Fruit fly (Drosophila melanogaster) whole organism, adult: ENCODE results near the gene polo.

Experiments
- CG14711 ChIP-seq: fragments of 200-800 bp; sonication (Bioruptor generic); optimal IDR thresholded peaks from 2 replicates; lab custom pipeline; 2018; ENCODE audit warnings: missing biosample characterization, mild to moderate bottlenecking, missing genetic modification characterization, moderate library complexity
- CG33017 ChIP-seq: fragments of 200-800 bp; sonication (Bioruptor generic); optimal IDR thresholded peaks from 2 replicates; lab custom pipeline; 2018; ENCODE audit warnings: missing biosample characterization, mild to moderate bottlenecking, missing genetic modification characterization, moderate library complexity
- CG5204 ChIP-seq: fragments of 200-800 bp; sonication (Bioruptor generic); optimal IDR thresholded peaks from 2 replicates; lab custom pipeline; 2016; ENCODE audit warnings: missing biosample characterization, missing genetic modification characterization
- CG7101 ChIP-seq: fragments of 200-800 bp; sonication (Bioruptor generic); optimal IDR thresholded peaks from 2 replicates; lab custom pipeline; 2018; ENCODE audit warnings: missing biosample characterization, mild to moderate bottlenecking, missing genetic modification characterization, moderate library complexity
- Clk ChIP-seq: fragments of 200-800 bp; sonication (Bioruptor generic); optimal IDR thresholded peaks from 2 replicates; lab custom pipeline; 2017; ENCODE audit warnings: missing biosample characterization, missing genetic modification characterization
- ovo ChIP-seq: fragments of 200-800 bp; sonication (Bioruptor generic); optimal IDR thresholded peaks from 2 replicates; lab custom pipeline; 2016; ENCODE audit warnings: missing biosample characterization, missing genetic modification characterization
- pad ChIP-seq: fragments of 200-800 bp; sonication (Bioruptor generic); optimal IDR thresholded peaks from 3 replicates; lab custom pipeline; 2017; ENCODE audit warnings: missing biosample characterization, missing genetic modification characterization, mild to moderate bottlenecking, moderate library complexity, missing genetic modification reagents

DNA sequence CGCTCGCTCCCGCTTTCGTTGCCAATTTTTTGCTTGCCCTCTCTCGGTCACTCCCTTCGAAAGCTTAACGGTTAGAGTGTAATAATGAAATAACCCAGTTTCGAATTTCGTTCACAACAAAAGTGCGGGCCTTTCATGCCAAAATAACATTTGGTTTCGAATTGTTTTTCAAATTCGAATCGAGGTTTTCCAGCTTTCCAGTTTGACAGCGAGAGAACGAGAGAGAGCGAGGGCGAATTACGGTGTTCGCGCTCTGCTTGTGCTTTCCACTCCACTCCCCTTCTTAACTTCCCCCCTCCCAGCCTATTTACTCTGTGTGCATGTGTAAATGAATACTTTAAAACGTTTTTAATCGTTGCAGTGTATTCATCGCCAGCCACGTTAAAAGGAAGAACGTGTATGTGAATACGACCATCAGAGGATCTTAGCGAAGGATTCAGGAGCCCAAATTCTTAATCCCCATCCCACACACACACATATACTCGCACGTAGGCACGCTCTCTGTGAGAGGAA is 39.2 kb downstream of the polo start:
- peak; percentile 93 for TF ChIP-seq pad (GFP tag; lab: Kevin White, UChicago)
- no peak for TF ChIP-seq CG14711 (tag; lab: Kevin White, UChicago)
- TF ChIP-seq CG33017, result no peak
- TF ChIP-seq CG7101, result no peak
- TF ChIP-seq ovo (GFP tag; lab: Kevin White, UChicago), result no peak
- TF ChIP-seq CG5204 (GFP tag; lab: Kevin White, UChicago), result no peak
- TF ChIP-seq Clk (GFP tag; lab: Kevin White, UChicago), result no peak
